Worm (Caenorhabditis elegans): Measurements from ENCODE around the gene srz-83.

srz-83 gene

DNA sequence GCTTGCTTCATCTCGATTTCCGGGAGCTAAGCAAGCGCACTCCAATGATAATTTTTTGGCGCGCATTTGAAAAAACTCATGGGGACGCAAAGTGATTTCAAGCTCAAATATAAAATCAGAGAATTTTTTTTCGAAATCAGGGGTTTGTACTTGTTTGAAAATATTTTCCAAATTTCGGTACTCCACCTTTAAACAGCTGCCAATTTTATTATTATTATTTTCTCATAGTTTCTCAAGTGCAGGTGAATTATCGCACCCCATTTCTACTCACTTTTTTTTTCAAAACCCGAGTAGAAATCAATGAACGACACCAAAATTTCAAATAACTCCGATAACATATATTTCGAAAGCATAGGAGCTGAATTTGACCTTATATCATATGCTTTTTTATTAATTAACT, at the start of gene srz-83:
TSS of gene srz-83 (plus strand) at position 301 of the 400 bp plus-strand sequence.
- TF ChIP-seq ztf-29 (GFP tag; IDR thresholded peaks at IDR 0.05) (no peak), flt-1 (GFP tag; IDR thresholded peaks at IDR 0.05) (no peak), ref-1 (GFP tag; conservative IDR thresholded peaks at IDR 0.05) (no peak), med-1 (GFP tag; optimal IDR thresholded peaks at IDR 0.05; ENCODE audit: insufficient read depth) (no peak), ztf-23 (GFP tag; IDR thresholded peaks at IDR 0.05) (no peak), klf-2 (GFP tag; conservative IDR thresholded peaks at IDR 0.05) (no peak), cog-1 (tag; optimal IDR thresholded peaks at IDR 0.05) (no peak), tab-1 (GFP tag; IDR thresholded peaks at IDR 0.05) (no peak), T22C8.4 (GFP tag; IDR thresholded peaks at IDR 0.05) (no peak)

DNA sequence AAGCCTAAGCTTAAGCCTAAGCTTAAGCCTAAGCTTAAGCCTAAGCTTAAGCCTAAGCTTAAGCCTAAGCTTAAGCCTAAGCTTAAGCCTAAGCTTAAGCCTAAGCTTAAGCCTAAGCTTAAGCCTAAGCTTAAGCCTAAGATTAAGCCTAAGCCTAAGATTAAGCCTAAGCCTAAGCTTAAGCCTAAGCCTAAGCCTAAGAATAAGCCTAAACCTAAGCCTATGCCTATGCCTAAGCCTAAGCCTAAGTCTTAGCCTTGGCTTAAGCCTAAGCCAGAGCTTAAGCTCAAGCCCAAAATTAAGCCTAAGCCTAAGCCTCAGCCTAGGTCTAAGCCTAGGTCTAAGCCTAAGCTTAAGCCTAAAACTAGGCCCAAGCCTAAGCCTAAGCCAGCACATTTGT, 48.8 kb upstream of the srz-83 start:
- peak; percentile 75; the same call in 1 of the 2 replicates for TF ChIP-seq ztf-29 (GFP tag; IDR thresholded peaks at IDR 0.05)

DNA sequence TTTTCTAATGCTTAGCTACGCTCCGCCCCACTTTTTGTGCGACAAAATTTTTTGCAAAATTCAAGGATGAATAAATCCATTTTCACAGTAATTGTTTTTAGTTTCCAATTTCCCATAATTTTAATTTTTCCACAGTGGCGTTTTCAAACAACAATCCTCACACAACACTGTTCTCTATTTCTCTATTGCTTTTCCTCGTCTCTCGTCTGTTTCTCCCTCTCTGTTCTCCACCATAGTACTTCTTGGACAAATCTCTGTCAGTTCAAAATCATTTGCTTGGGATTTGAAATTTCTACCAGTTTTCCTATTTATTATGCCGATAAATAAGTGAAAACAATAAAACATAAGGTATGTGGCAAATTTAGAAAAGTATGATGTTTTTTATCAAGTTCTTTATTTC, 41.0 kb upstream of the srz-83 start, which contains the start of gene F58E2.4:
TSS of gene F58E2.4 (plus strand) at position 134 of the 400 bp plus-strand sequence.
- TF ChIP-seq med-1 (GFP tag; optimal IDR thresholded peaks at IDR 0.05; ENCODE audit: insufficient read depth) (no peak), cog-1 (tag; optimal IDR thresholded peaks at IDR 0.05) (no peak), klf-2 (GFP tag; conservative IDR thresholded peaks at IDR 0.05) (no peak), ztf-23 (GFP tag; IDR thresholded peaks at IDR 0.05) (no peak), tab-1 (GFP tag; IDR thresholded peaks at IDR 0.05) (no peak), T22C8.4 (GFP tag; IDR thresholded peaks at IDR 0.05) (no peak), ref-1 (GFP tag; conservative IDR thresholded peaks at IDR 0.05) (no peak), ztf-29 (GFP tag; IDR thresholded peaks at IDR 0.05) (no peak), flt-1 (GFP tag; IDR thresholded peaks at IDR 0.05) (no peak)

DNA sequence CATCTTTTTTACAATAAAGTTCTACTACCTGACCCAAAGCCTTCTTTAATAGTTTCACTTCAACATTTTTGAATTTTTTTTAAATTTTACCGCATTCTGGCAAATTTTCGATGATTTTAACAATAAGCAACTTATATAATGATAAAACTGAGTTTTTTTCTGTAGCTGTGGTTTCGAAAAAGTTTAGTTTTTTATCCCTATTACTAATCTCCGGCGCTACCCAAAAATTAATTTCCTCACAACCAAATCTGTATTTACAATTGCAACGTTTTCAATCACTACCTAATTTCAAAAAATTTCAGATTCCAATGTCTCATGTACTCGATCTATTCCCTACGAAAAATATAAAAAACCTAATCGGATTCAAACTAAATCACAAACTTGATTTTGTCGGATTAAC, 37.1 kb upstream of the srz-83 start, which contains the start of gene F58E2.3:
TSS of gene F58E2.3 (plus strand) at position 301 of the 400 bp plus-strand sequence.
- TF ChIP-seq T22C8.4 (GFP tag; IDR thresholded peaks at IDR 0.05) (no peak), klf-2 (GFP tag; conservative IDR thresholded peaks at IDR 0.05) (no peak), ztf-23 (GFP tag; IDR thresholded peaks at IDR 0.05) (no peak), cog-1 (tag; optimal IDR thresholded peaks at IDR 0.05) (no peak), ztf-29 (GFP tag; IDR thresholded peaks at IDR 0.05) (no peak), flt-1 (GFP tag; IDR thresholded peaks at IDR 0.05) (no peak), tab-1 (GFP tag; IDR thresholded peaks at IDR 0.05) (no peak), med-1 (GFP tag; optimal IDR thresholded peaks at IDR 0.05; ENCODE audit: insufficient read depth) (no peak), ref-1 (GFP tag; conservative IDR thresholded peaks at IDR 0.05) (no peak)

DNA sequence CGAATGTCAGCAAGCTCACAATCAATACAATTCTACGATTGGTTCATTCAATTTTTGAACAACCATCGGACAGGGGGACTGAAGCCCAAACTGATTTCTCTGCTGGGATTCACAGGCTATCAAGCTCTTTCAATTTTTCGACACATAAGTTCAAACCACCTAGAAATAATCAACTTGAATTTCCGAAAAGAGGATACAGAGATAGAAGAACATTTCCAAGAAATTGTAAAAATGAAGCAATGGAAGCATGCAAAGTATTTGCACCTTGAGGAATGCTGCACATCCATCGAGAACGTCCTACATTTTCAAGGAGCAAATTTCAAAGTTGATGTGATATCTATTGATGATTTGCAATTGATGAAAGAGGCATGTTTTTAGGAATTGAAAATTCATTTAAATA, 36.5 kb upstream of the srz-83 start:
- TF ChIP-seq ztf-23 (GFP tag; IDR thresholded peaks at IDR 0.05): no peak
- TF ChIP-seq cog-1 (tag; optimal IDR thresholded peaks at IDR 0.05): no peak
- TF ChIP-seq flt-1 (GFP tag; IDR thresholded peaks at IDR 0.05): no peak
- TF ChIP-seq tab-1 (GFP tag; IDR thresholded peaks at IDR 0.05): no peak
- TF ChIP-seq klf-2 (GFP tag; conservative IDR thresholded peaks at IDR 0.05): no peak

DNA sequence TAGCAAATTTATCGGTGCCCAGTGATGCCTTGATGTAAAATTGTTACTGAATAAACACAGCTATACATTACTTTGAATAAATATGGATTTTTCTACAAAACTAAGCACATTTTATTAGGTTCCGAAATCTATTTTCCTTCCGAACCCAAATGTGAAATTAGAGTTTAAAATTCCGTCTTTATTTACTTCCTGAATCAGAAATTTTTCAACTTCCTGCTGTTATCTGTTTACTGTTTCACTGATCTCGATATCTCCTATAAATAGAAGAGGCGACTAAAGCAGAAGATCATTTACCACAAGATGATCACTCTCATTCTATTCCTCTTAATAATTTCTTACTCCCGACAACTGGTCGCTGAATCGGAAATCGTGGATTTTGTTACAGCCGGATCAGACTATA, 34.5 kb upstream of the srz-83 start, which contains the start of gene F58E2.2:
TSS of gene F58E2.2 (plus strand) at position 301 of the 400 bp plus-strand sequence.
- TF ChIP-seq med-1 (GFP tag; optimal IDR thresholded peaks at IDR 0.05; ENCODE audit: insufficient read depth): no peak
- no peak for TF ChIP-seq tab-1 (GFP tag; IDR thresholded peaks at IDR 0.05)

DNA sequence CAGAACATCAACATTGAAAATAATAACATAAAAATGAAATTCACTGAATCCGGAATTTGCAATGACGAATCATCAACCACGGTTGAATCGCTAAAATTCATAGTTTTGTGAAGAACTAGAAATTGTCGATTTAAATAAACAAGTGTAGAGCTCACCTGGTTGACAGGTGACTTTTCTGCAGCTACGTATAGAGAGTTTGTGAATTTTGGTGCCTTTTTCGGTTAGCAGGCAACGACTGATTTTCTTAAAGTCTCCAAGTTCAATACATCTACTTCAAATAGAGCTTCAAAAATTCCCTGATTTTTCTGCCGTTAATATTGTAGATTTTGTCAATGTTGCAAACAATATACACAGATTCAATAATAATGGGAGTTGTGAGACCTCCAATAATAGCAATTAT, 27.1 kb upstream of the srz-83 start, which contains the start of gene srz-69:
TSS of gene srz-69 (minus strand) at position 101 of the 400 bp plus-strand sequence.
- TF ChIP-seq T22C8.4 (GFP tag; IDR thresholded peaks at IDR 0.05) (no peak), klf-2 (GFP tag; conservative IDR thresholded peaks at IDR 0.05) (no peak), ztf-29 (GFP tag; IDR thresholded peaks at IDR 0.05) (no peak), ztf-23 (GFP tag; IDR thresholded peaks at IDR 0.05) (no peak), med-1 (GFP tag; optimal IDR thresholded peaks at IDR 0.05; ENCODE audit: insufficient read depth) (no peak), ref-1 (GFP tag; conservative IDR thresholded peaks at IDR 0.05) (no peak), cog-1 (tag; optimal IDR thresholded peaks at IDR 0.05) (no peak)

DNA sequence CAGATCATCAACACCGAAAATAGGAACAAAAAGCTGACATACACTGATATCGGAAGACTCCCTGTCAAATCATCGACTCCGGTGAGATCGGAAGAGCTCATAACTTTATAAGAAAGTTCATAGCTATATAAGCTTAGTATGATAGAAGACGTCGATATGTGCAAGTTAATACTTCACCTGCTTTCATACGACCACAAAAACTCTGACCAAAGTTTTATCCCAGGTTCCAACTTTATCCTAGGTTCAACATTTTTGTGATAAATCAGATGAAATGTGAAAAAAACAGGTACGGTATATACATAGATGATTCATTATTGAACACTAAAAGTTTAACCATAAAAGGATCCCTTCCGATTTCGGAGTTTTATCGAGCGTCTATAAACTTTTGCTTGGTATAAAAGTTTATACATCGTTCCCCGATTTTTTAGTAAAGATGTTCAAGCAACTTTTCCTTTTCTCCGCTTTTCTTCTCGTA, 25.3 kb upstream of the srz-83 start, which contains the start of the genes srz-70 and C09G12.5:
TSS of gene srz-70 (minus strand) at position 101 of the 475 bp plus-strand sequence.
TSS of gene C09G12.5 (plus strand) at position 425 of the 475 bp plus-strand sequence.
- no peak for TF ChIP-seq ref-1 (GFP tag; conservative IDR thresholded peaks at IDR 0.05)
- TF ChIP-seq klf-2 (GFP tag; conservative IDR thresholded peaks at IDR 0.05): no peak
- TF ChIP-seq cog-1 (tag; optimal IDR thresholded peaks at IDR 0.05): no peak
- TF ChIP-seq ztf-29 (GFP tag; IDR thresholded peaks at IDR 0.05): no peak
- no peak for TF ChIP-seq med-1 (GFP tag; optimal IDR thresholded peaks at IDR 0.05; ENCODE audit: insufficient read depth)
- TF ChIP-seq T22C8.4 (GFP tag; IDR thresholded peaks at IDR 0.05): no peak
- TF ChIP-seq ztf-23 (GFP tag; IDR thresholded peaks at IDR 0.05): no peak
- no peak for TF ChIP-seq flt-1 (GFP tag; IDR thresholded peaks at IDR 0.05)
- no peak for TF ChIP-seq tab-1 (GFP tag; IDR thresholded peaks at IDR 0.05)

DNA sequence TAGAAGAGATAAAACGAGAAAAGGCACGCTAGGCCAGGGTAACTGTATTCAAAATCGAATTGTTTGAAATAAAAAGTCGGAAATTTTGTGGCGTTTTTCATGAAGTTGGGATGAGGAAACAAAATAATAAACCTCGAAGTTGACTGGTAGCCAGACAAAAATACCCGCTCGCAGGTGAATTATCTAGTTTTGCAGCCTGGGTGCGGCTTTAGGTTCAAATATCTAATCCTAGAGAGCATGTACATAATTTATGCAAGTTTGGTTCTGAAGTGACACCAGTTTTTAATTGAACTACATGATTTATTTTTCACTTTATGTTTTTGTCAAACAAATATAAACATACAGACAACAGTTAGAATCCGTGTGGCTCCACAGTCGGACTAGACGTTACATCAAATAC, 22.5 kb upstream of the srz-83 start, which contains the start of gene srz-37:
TSS of gene srz-37 (minus strand) at position 101 of the 400 bp plus-strand sequence.
- TF ChIP-seq ztf-23 (GFP tag; IDR thresholded peaks at IDR 0.05) (no peak), cog-1 (tag; optimal IDR thresholded peaks at IDR 0.05) (no peak), ref-1 (GFP tag; conservative IDR thresholded peaks at IDR 0.05) (no peak), T22C8.4 (GFP tag; IDR thresholded peaks at IDR 0.05) (no peak), klf-2 (GFP tag; conservative IDR thresholded peaks at IDR 0.05) (no peak), flt-1 (GFP tag; IDR thresholded peaks at IDR 0.05) (no peak), ztf-29 (GFP tag; IDR thresholded peaks at IDR 0.05) (no peak), med-1 (GFP tag; optimal IDR thresholded peaks at IDR 0.05; ENCODE audit: insufficient read depth) (no peak)

DNA sequence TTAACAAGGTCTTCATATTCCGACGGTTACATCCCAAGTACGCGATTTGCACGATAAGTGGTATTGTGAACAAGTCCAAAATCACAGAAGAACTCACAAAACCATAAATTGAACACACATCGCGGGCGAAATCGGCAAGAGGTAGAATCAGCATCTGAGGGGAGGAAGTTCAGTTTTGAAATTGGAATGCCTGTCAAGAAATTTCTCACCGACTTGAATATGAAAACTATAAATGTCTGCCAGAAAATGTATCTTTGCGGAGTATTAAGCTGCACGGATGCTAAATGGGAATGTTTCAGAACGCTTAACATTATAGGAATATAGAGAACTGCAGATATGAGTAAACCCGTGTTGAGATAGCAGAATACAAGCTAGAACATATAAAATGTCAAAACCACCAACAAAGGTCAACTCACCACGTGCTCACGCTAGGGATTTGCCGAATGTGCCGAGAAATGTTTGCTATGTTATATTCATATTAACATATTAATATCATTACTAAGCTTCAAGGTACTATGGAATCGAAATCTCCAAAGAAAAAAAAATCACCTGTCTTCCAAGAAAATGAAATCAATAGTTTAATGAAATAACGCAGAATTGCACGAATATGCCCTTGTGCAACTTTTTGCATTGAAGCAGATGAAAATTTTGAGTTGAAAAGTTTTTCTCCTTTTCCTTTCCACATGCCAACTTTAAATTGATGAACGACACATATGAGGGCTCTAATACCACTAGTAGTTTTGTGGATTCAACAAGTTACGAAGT, 21.9 kb upstream of the srz-83 start, which contains the start of gene srz-82:
TSS of gene srz-82 (plus strand) at position 701 of the 765 bp plus-strand sequence.
- no peak for TF ChIP-seq klf-2 (GFP tag; conservative IDR thresholded peaks at IDR 0.05)
- no peak for TF ChIP-seq flt-1 (GFP tag; IDR thresholded peaks at IDR 0.05)
- TF ChIP-seq ztf-23 (GFP tag; IDR thresholded peaks at IDR 0.05): 0 out of 2 replicates have a peak, but pooled peaks have one; percentile 24
- TF ChIP-seq med-1 (GFP tag; optimal IDR thresholded peaks at IDR 0.05; ENCODE audit: insufficient read depth): no peak
- no peak for TF ChIP-seq ref-1 (GFP tag; conservative IDR thresholded peaks at IDR 0.05)
- no peak for TF ChIP-seq T22C8.4 (GFP tag; IDR thresholded peaks at IDR 0.05)
- TF ChIP-seq cog-1 (tag; optimal IDR thresholded peaks at IDR 0.05): no peak

All from whole organism, midembryonic.